Fruit fly (Drosophila melanogaster): ENCODE data around the gene DIP-epsilon.

DIP-epsilon gene

dm6 chr2L:6447581-6448333 is 36.6 kb upstream of the DIP-epsilon start (continued):
- TF ChIP-seq CG30431 (GFP tag; optimal IDR thresholded peaks at IDR 0.05) (no peak), danr (GFP tag; IDR thresholded peaks at IDR 0.05) (no peak), Lhr (GFP tag; optimal IDR thresholded peaks at IDR 0.05) (no peak), CG5245 (GFP tag; optimal IDR thresholded peaks at IDR 0.05) (no peak), CG12071 (GFP tag; optimal IDR thresholded peaks at IDR 0.05) (no peak), dysf (GFP tag; IDR thresholded peaks at IDR 0.05) (no peak), cg (GFP tag; optimal IDR thresholded peaks at IDR 0.05) (no peak), usp (GFP tag; optimal IDR thresholded peaks at IDR 0.05) (no peak), CG3847 (GFP tag; IDR thresholded peaks at IDR 0.05) (no peak), CG18619 (GFP tag; optimal IDR thresholded peaks at IDR 0.05) (no peak), CG32772 (GFP tag; IDR thresholded peaks at IDR 0.05) (no peak), CG3995 (GFP tag; optimal IDR thresholded peaks at IDR 0.05) (no peak), rib (GFP tag; IDR thresholded peaks at IDR 0.05) (peak; percentile 32; the same call in 1 of the 2 replicates), pfk (GFP tag; optimal IDR thresholded peaks at IDR 0.05) (no peak), Hmr (GFP tag; optimal IDR thresholded peaks at IDR 0.05) (no peak), CG2889 (GFP tag; IDR thresholded peaks at IDR 0.05) (no peak), ara (GFP tag; IDR thresholded peaks at IDR 0.05) (0 out of 2 replicates have a peak, but pooled peaks have one; percentile 18), CG1529 (GFP tag; optimal IDR thresholded peaks at IDR 0.05) (no peak), kay (GFP tag; optimal IDR thresholded peaks at IDR 0.05) (no peak), CG9797 (GFP tag; optimal IDR thresholded peaks at IDR 0.05) (no peak), Dip3 (GFP tag; optimal IDR thresholded peaks at IDR 0.05) (no peak), gsb-n (tag; optimal IDR thresholded peaks at IDR 0.05) (no peak), CG7357 (GFP tag; IDR thresholded peaks at IDR 0.05) (no peak), CG3065 (GFP tag; optimal IDR thresholded peaks at IDR 0.05) (no peak), HLH4C (GFP tag; IDR thresholded peaks at IDR 0.05; ENCODE audit: partially characterized antibody) (0 out of 3 replicates have a peak, but pooled peaks have one; percentile 26), CG4360 (GFP tag; IDR thresholded peaks at IDR 0.05) (no peak; the same call in 1 of the 2 replicates), jigr1 (GFP tag; IDR thresholded peaks at IDR 0.05) (no peak), CG34422 (GFP tag; IDR thresholded peaks at IDR 0.05) (no peak), run (tag; optimal IDR thresholded peaks at IDR 0.05) (peak; percentile 22), CG11093 (GFP tag; IDR thresholded peaks at IDR 0.05) (no peak), en (GFP tag; optimal IDR thresholded peaks at IDR 0.05) (no peak), Pdp1 (GFP tag; optimal IDR thresholded peaks at IDR 0.05) (no peak), lab (GFP tag; optimal IDR thresholded peaks at IDR 0.05) (peak; percentile 24), fru (optimal IDR thresholded peaks at IDR 0.05) (no peak), CG9876 (GFP tag; optimal IDR thresholded peaks at IDR 0.05) (no peak), YL-1 (GFP tag; optimal IDR thresholded peaks at IDR 0.05) (no peak), mam (GFP tag; optimal IDR thresholded peaks at IDR 0.05) (no peak), Stat92E (GFP tag; optimal IDR thresholded peaks at IDR 0.05) (no peak), CG17568 (GFP tag; optimal IDR thresholded peaks at IDR 0.05) (no peak), sd (tag; optimal IDR thresholded peaks at IDR 0.05) (peak; percentile 68), dati (GFP tag; IDR thresholded peaks at IDR 0.05) (no peak), CG14050 (GFP tag; IDR thresholded peaks at IDR 0.05) (no peak), dmrt99B (tag; optimal IDR thresholded peaks at IDR 0.05) (no peak), gce (GFP tag; IDR thresholded peaks at IDR 0.05) (no peak), Six4 (GFP tag; optimal IDR thresholded peaks at IDR 0.05) (no peak), crol (GFP tag; IDR thresholded peaks at IDR 0.05) (peak; percentile 84), Ets65A (GFP tag) (no peak), Dll (GFP tag; IDR thresholded peaks at IDR 0.05; ENCODE audit: partially characterized antibody) (no peak), amos (GFP tag; IDR thresholded peaks at IDR 0.05; ENCODE audit: partially characterized antibody) (no peak; the same call in 1 of the 2 replicates), CG30020 (tag; optimal IDR thresholded peaks at IDR 0.05) (no peak), dm (GFP tag; optimal IDR thresholded peaks at IDR 0.05) (no peak)
